Fruit fly (Drosophila melanogaster) whole organism, embryonic: ENCODE results near the gene CG17191.

ENCODE experiments used
- BEAF-32 ChIP-seq: fragments of 200-800 bp; sonication (Bioruptor generic); optimal IDR thresholded peaks from 3 replicates; lab custom pipeline; 2017; ENCODE audit warnings: missing biosample characterization, missing genetic modification characterization, mild to moderate bottlenecking, moderate library complexity, missing genetic modification reagents
- CG10431 ChIP-seq: fragments of 200-800 bp; sonication (Bioruptor generic); optimal IDR thresholded peaks from 3 replicates; lab custom pipeline; 2018; ENCODE audit warnings: missing biosample characterization, mild to moderate bottlenecking, missing genetic modification characterization
- CG11247 ChIP-seq: fragments of 200-800 bp; sonication (Bioruptor generic); IDR thresholded peaks from 2 replicates; pipeline ENCODE4 v1.3.6; 2022; ENCODE audit warnings: missing biosample characterization, missing genetic modification characterization
- CG11398 ChIP-seq: fragments of 200-800 bp; sonication (Bioruptor generic); optimal IDR thresholded peaks from 2 replicates; lab custom pipeline; 2016; ENCODE audit warnings: missing biosample characterization, missing genetic modification characterization
- CG12071 ChIP-seq: fragments of 200-800 bp; sonication (Bioruptor generic); optimal IDR thresholded peaks from 3 replicates; lab custom pipeline; 2018; ENCODE audit warnings: missing biosample characterization, mild to moderate bottlenecking, missing genetic modification characterization
- CG1233 ChIP-seq: fragments of 200-800 bp; sonication (Bioruptor generic); optimal IDR thresholded peaks from 4 replicates; lab custom pipeline; 2018; ENCODE audit warnings: missing biosample characterization, mild to moderate bottlenecking, missing genetic modification characterization
- CG14667 ChIP-seq: fragments of 200-800 bp; sonication (Bioruptor generic); IDR thresholded peaks from 2 replicates; pipeline ENCODE4 v1.3.6; 2022; ENCODE audit warnings: missing biosample characterization, missing genetic modification characterization
- CG15269 ChIP-seq: fragments of 200-800 bp; sonication (Bioruptor generic); optimal IDR thresholded peaks from 2 replicates; lab custom pipeline; 2018; ENCODE audit warnings: missing biosample characterization, mild to moderate bottlenecking, missing genetic modification characterization, moderate library complexity
- CG16815 ChIP-seq: fragments of 200-800 bp; sonication (Bioruptor generic); optimal IDR thresholded peaks from 3 replicates; lab custom pipeline; 2017; ENCODE audit warnings: missing biosample characterization, mild to moderate bottlenecking, missing genetic modification characterization
- CG17612 ChIP-seq: fragments of 200-800 bp; sonication (Bioruptor generic); IDR thresholded peaks from 2 replicates; pipeline ENCODE4 v1.3.6; 2022; ENCODE audit warnings: missing biosample characterization, missing genetic modification characterization
- CG2116 ChIP-seq: fragments of 200-800 bp; sonication (Bioruptor generic); optimal IDR thresholded peaks from 3 replicates; lab custom pipeline; 2018; ENCODE audit warnings: missing biosample characterization, mild to moderate bottlenecking, missing genetic modification characterization
- CG30403 ChIP-seq: fragments of 200-800 bp; sonication (Bioruptor generic); optimal IDR thresholded peaks from 3 replicates; lab custom pipeline; 2016; ENCODE audit warnings: missing biosample characterization, missing genetic modification characterization
- CG31441 ChIP-seq: fragments of 200-800 bp; sonication (Bioruptor generic); IDR thresholded peaks from 2 replicates; pipeline ENCODE4 v1.3.6; 2022; ENCODE audit warnings: missing biosample characterization, missing genetic modification characterization
- CG3281 ChIP-seq: fragments of 200-800 bp; sonication (Bioruptor generic); optimal IDR thresholded peaks from 3 replicates; lab custom pipeline; 2017; ENCODE audit warnings: missing biosample characterization, mild to moderate bottlenecking, missing genetic modification characterization
- CG4360 ChIP-seq: fragments of 200-800 bp; sonication (Bioruptor generic); IDR thresholded peaks from 2 replicates; pipeline ENCODE4 v1.3.6; 2022; ENCODE audit warnings: missing biosample characterization, missing genetic modification characterization
- CG4707 ChIP-seq: fragments of 200-800 bp; sonication (Bioruptor generic); optimal IDR thresholded peaks from 2 replicates; lab custom pipeline; 2018; ENCODE audit warnings: missing biosample characterization, mild to moderate bottlenecking, missing genetic modification characterization, moderate library complexity
- CG6765 ChIP-seq: fragments of 200-800 bp; sonication (Bioruptor generic); optimal IDR thresholded peaks from 3 replicates; lab custom pipeline; 2017; ENCODE audit warnings: missing biosample characterization, mild to moderate bottlenecking, missing genetic modification characterization
- CG6813 ChIP-seq: fragments of 200-800 bp; sonication (Bioruptor generic); optimal IDR thresholded peaks from 2 replicates; lab custom pipeline; 2017; ENCODE audit warnings: missing biosample characterization, missing genetic modification characterization, mild to moderate bottlenecking, moderate library complexity, missing genetic modification reagents
- CG8089 ChIP-seq: fragments of 200-800 bp; sonication (Bioruptor generic); optimal IDR thresholded peaks from 3 replicates; lab custom pipeline; 2016; ENCODE audit warnings: missing biosample characterization, missing genetic modification characterization
- CG9817 ChIP-seq: fragments of 200-800 bp; sonication (Bioruptor generic); optimal IDR thresholded peaks from 2 replicates; lab custom pipeline; 2018; ENCODE audit warnings: missing biosample characterization, mild to moderate bottlenecking, missing genetic modification characterization, moderate library complexity
- E2f1 ChIP-seq: fragments of 200-800 bp; sonication (Bioruptor generic); IDR thresholded peaks from 2 replicates; pipeline ENCODE4 v1.3.6; 2022; ENCODE audit warnings: missing biosample characterization, missing genetic modification characterization
- Fer1 ChIP-seq: fragments of 200-800 bp; sonication (Bioruptor generic); optimal IDR thresholded peaks from 2 replicates; lab custom pipeline; 2017; ENCODE audit warnings: missing biosample characterization, mild to moderate bottlenecking, missing genetic modification characterization
- Fer2 ChIP-seq: fragments of 200-800 bp; sonication (Bioruptor generic); optimal IDR thresholded peaks from 2 replicates; lab custom pipeline; 2018; ENCODE audit warnings: missing biosample characterization, mild to moderate bottlenecking, missing genetic modification characterization, moderate library complexity
- HLH3B ChIP-seq: fragments of 200-800 bp; sonication (Bioruptor generic); IDR thresholded peaks from 2 replicates; pipeline ENCODE4 v1.3.6; 2022; ENCODE audit warnings: missing biosample characterization, missing genetic modification characterization
- HmgD ChIP-seq: fragments of 200-800 bp; sonication (Bioruptor generic); optimal IDR thresholded peaks from 3 replicates; lab custom pipeline; 2016; ENCODE audit warnings: missing biosample characterization, missing genetic modification characterization
- Oaz ChIP-seq: fragments of 200-800 bp; sonication (Bioruptor generic); IDR thresholded peaks from 2 replicates; pipeline ENCODE4 v1.3.6; 2022; ENCODE audit warnings: missing biosample characterization, missing genetic modification characterization
- Opbp ChIP-seq: fragments of 200-800 bp; sonication (Bioruptor generic); IDR thresholded peaks from 3 replicates; pipeline ENCODE4 v1.3.6; 2022; ENCODE audit warnings: missing biosample characterization, missing genetic modification characterization; ENCODE audit not compliant: partially characterized antibody
- Trl ChIP-seq, 3 experiments: fragments of >200 bp in 2 of 3; fragments of 200-800 bp in 1 of 3; sonication (Bioruptor generic) in 1 of 3; optimal IDR thresholded peaks; 2 replicates in 1 of 3; 3 replicates in 2 of 3; lab custom pipeline; 2016 to 2017; ENCODE audit warnings: missing biosample characterization in 1 of 3, missing genetic modification characterization in 1 of 3
- al ChIP-seq: fragments of 200-800 bp; sonication (Bioruptor generic); IDR thresholded peaks from 2 replicates; pipeline ENCODE4 v1.3.6; 2022; ENCODE audit warnings: missing biosample characterization, missing genetic modification characterization
- amos ChIP-seq: fragments of 200-800 bp; sonication (Bioruptor generic); IDR thresholded peaks from 2 replicates; pipeline ENCODE4 v1.3.6; 2022; ENCODE audit warnings: missing biosample characterization, missing genetic modification characterization; ENCODE audit not compliant: partially characterized antibody
- ap ChIP-seq: fragments of 200-800 bp; sonication (Bioruptor generic); IDR thresholded peaks from 2 replicates; pipeline ENCODE4 v1.3.6; 2022; ENCODE audit warnings: missing biosample characterization, missing genetic modification characterization
- crol ChIP-seq: fragments of 200-800 bp; sonication (Bioruptor generic); IDR thresholded peaks from 2 replicates; pipeline ENCODE4 v1.3.6; 2022; ENCODE audit warnings: missing biosample characterization, missing genetic modification characterization
- crp ChIP-seq, 2 experiments: fragments of 200-800 bp; sonication (Bioruptor generic); optimal IDR thresholded peaks; 2 replicates in 1 of 2; 3 replicates in 1 of 2; lab custom pipeline; 2017; ENCODE audit warnings: missing biosample characterization in 2 of 2, missing genetic modification characterization in 2 of 2, mild to moderate bottlenecking in 1 of 2, moderate library complexity in 1 of 2
- esg ChIP-seq: fragments of 200-800 bp; sonication (Bioruptor generic); conservative IDR thresholded peaks from 2 replicates; pipeline ENCODE4 v1.3.6; 2022; ENCODE audit warnings: missing biosample characterization, missing genetic modification characterization
- ewg ChIP-seq: fragments of 200-800 bp; sonication (Bioruptor generic); optimal IDR thresholded peaks from 3 replicates; lab custom pipeline; 2017; ENCODE audit warnings: mild to moderate bottlenecking, missing biosample characterization, missing genetic modification reagents, missing genetic modification characterization
- fd96Cb ChIP-seq: fragments of 200-800 bp; sonication (Bioruptor generic); optimal IDR thresholded peaks from 2 replicates; lab custom pipeline; 2018; ENCODE audit warnings: missing biosample characterization, mild to moderate bottlenecking, missing genetic modification characterization, moderate library complexity
- ftz-f1 ChIP-seq: fragments of 200-800 bp; sonication (Bioruptor generic); optimal IDR thresholded peaks from 2 replicates; lab custom pipeline; 2016; ENCODE audit warnings: missing biosample characterization, missing genetic modification characterization
- gcm2 ChIP-seq: fragments of 200-800 bp; sonication (Bioruptor generic); optimal IDR thresholded peaks from 2 replicates; lab custom pipeline; 2016; ENCODE audit warnings: missing biosample characterization, missing genetic modification characterization
- gem ChIP-seq: fragments of 200-800 bp; sonication (Bioruptor generic); optimal IDR thresholded peaks from 2 replicates; lab custom pipeline; 2019; ENCODE audit warnings: missing biosample characterization, mild to moderate bottlenecking, missing genetic modification characterization, moderate library complexity
- grau ChIP-seq: fragments of 200-800 bp; optimal IDR thresholded peaks from 3 replicates; lab custom pipeline; 2019; ENCODE audit warnings: missing biosample characterization, mild to moderate bottlenecking, missing genetic modification characterization, moderate library complexity
- gro ChIP-seq: fragments of 200-800 bp; sonication (Bioruptor generic); optimal IDR thresholded peaks from 2 replicates; lab custom pipeline; 2016; ENCODE audit warnings: missing biosample characterization, missing genetic modification characterization
- insv ChIP-seq, 2 experiments: fragments of 200-800 bp; sonication (Bioruptor generic); optimal IDR thresholded peaks; 3 replicates each; lab custom pipeline; 2016 to 2018; ENCODE audit warnings: missing biosample characterization in 2 of 2, missing genetic modification characterization in 2 of 2
- jing ChIP-seq: fragments of 200-800 bp; sonication (Bioruptor generic); optimal IDR thresholded peaks from 2 replicates; lab custom pipeline; 2018; ENCODE audit warnings: missing biosample characterization, mild to moderate bottlenecking, missing genetic modification characterization
- kay ChIP-seq: fragments of 200-800 bp; sonication (Bioruptor generic); optimal IDR thresholded peaks from 2 replicates; lab custom pipeline; 2016; ENCODE audit warnings: missing biosample characterization, missing genetic modification characterization
- onecut ChIP-seq: fragments of 200-800 bp; sonication (Bioruptor generic); IDR thresholded peaks from 2 replicates; pipeline ENCODE4 v1.3.6; 2022; ENCODE audit warnings: missing biosample characterization, missing genetic modification characterization
- pho ChIP-seq: fragments of 200-800 bp; sonication (Bioruptor generic); optimal IDR thresholded peaks from 2 replicates; lab custom pipeline; 2016; ENCODE audit warnings: missing biosample characterization, missing genetic modification characterization
- prd ChIP-seq, 3 experiments: fragments of >200 bp in 2 of 3; fragments of 200-800 bp in 1 of 3; sonication (Bioruptor generic) in 1 of 3; optimal IDR thresholded peaks in 2 of 3; IDR thresholded peaks in 1 of 3; 2 replicates in 2 of 3; 3 replicates in 1 of 3; pipeline versions ENCODE4 v1.3.6 to Lab custom; 2017 to 2022; ENCODE audit warnings: missing biosample characterization in 1 of 3, missing genetic modification characterization in 1 of 3
- scrt ChIP-seq: fragments of 200-800 bp; sonication (Bioruptor generic); optimal IDR thresholded peaks from 2 replicates; lab custom pipeline; 2018; ENCODE audit warnings: missing biosample characterization, mild to moderate bottlenecking, missing genetic modification characterization, moderate library complexity
- sqz ChIP-seq: fragments of 200-800 bp; sonication (Bioruptor generic); optimal IDR thresholded peaks from 3 replicates; lab custom pipeline; 2018; ENCODE audit warnings: missing biosample characterization, mild to moderate bottlenecking, missing genetic modification characterization
- trem ChIP-seq: fragments of 200-800 bp; optimal IDR thresholded peaks from 3 replicates; lab custom pipeline; 2019; ENCODE audit warnings: missing biosample characterization, mild to moderate bottlenecking, missing genetic modification characterization, moderate library complexity

The CG17191 gene

dm6 chr3R:26980282-26980691, 39.3 kb downstream of the CG17191 start (continued):
- TF ChIP-seq insv (GFP tag; optimal IDR thresholded peaks at IDR 0.05; lab: Kevin White, UChicago) (no peak), HmgD (GFP tag; lab: Kevin White, UChicago) (no peak), Fer1 (GFP tag; lab: Kevin White, UChicago) (peak; percentile 37), CG4360 (peak; percentile 89), fd96Cb (tag; lab: Kevin White, UChicago) (no peak), CG3281 (GFP tag; lab: Kevin White, UChicago) (peak; percentile 48), Oaz (no peak), CG17612 (GFP tag; lab: Robert Waterston, UW) (no peak), crp (GFP tag; optimal IDR thresholded peaks at IDR 0.05; lab: Kevin White, UChicago) (no peak), CG15269 (tag; lab: Kevin White, UChicago) (no peak), CG6765 (GFP tag; lab: Kevin White, UChicago) (peak; percentile 39), crol (no peak), CG6813 (GFP tag; lab: Kevin White, UChicago) (no peak), CG8089 (GFP tag; lab: Kevin White, UChicago) (no peak), CG31441 (no peak), amos (GFP tag; lab: Robert Waterston, UW) (peak; percentile 48; the same call in 1 of the 2 replicates), gro (GFP tag; lab: Kevin White, UChicago) (peak; percentile 34), jing (GFP tag; lab: Kevin White, UChicago) (no peak), CG11247 (GFP tag; lab: Robert Waterston, UW) (no peak), ewg (GFP tag; lab: Kevin White, UChicago) (no peak), kay (GFP tag; lab: Kevin White, UChicago) (no peak), CG30403 (GFP tag; lab: Kevin White, UChicago) (no peak), ap (GFP tag; lab: Robert Waterston, UW) (no peak), CG10431 (GFP tag; lab: Kevin White, UChicago) (peak; percentile 90), CG9817 (no peak), Trl (optimal IDR thresholded peaks at IDR 0.05; lab: Kevin White, UChicago) (peak; percentile 72 to 97), Trl (GFP tag; optimal IDR thresholded peaks at IDR 0.05; lab: Kevin White, UChicago) (no peak), gem (tag; lab: Kevin White, UChicago) (no peak), CG11398 (GFP tag; lab: Kevin White, UChicago) (no peak), CG12071 (peak; percentile 34), CG16815 (GFP tag; lab: Kevin White, UChicago) (no peak), grau (tag; lab: Kevin White, UChicago) (no peak), ftz-f1 (GFP tag; lab: Kevin White, UChicago) (peak; percentile 83), CG2116 (GFP tag; lab: Kevin White, UChicago) (no peak), E2f1 (GFP tag; lab: Robert Waterston, UW) (no peak), HLH3B (no peak), Opbp (GFP tag; lab: Robert Waterston, UW) (peak; percentile 16; the same call in 1 of the 3 replicates), al (GFP tag; lab: Robert Waterston, UW) (no peak), onecut (GFP tag; lab: Robert Waterston, UW) (no peak), CG4707 (GFP tag; lab: Kevin White, UChicago) (no peak), trem (tag; lab: Kevin White, UChicago) (no peak), CG1233 (no peak), sqz (GFP tag; lab: Kevin White, UChicago) (no peak), gcm2 (GFP tag; lab: Kevin White, UChicago) (no peak), BEAF-32 (peak; percentile 9), pho (GFP tag; lab: Kevin White, UChicago) (no peak), scrt (GFP tag; lab: Kevin White, UChicago) (no peak), prd (optimal IDR thresholded peaks at IDR 0.05; lab: Kevin White, UChicago) (no peak), prd (GFP tag; IDR thresholded peaks at IDR 0.05; lab: Robert Waterston, UW) (no peak), Fer2 (no peak), esg (no peak), CG14667 (GFP tag; lab: Robert Waterston, UW) (no peak)
